Worm (Caenorhabditis elegans): ENCODE measurements around the gene Y69A2AR.28.

Y69A2AR.28 gene

DNA sequence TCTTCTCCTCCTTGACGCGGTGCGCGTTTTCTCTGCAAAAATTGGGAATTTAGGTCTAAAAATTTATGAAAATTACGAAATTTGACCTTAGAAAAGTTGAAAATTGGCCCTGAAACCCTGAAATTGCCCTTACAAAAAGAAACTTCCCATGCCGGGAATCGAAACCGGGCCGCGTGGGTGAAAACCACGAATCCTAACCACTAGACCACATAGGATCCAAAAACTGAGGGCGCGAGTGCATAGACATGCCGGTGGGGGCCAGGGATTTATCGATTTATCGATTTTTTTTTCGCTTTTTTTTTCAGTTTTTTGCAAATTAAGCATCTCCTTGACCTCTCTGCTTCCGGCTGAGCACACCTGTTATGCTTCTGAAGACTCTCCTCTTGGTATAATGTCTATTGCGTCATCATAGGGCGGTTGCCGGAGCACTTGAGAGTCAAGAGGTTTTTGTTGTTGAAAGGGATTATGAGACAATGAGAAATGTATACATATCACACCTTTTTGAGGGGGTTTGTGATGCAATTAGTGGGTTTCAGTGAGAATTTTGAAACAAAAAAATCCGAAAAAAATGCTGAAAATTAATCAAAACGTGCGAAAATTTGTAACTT lies 26.9 kb upstream of the Y69A2AR.28 start (continued):
- TF ChIP-seq che-1 (tag; optimal IDR thresholded peaks at IDR 0.05) (peak; percentile 61), pax-1 (tag; optimal IDR thresholded peaks at IDR 0.05) (no peak), pha-2 (tag; optimal IDR thresholded peaks at IDR 0.05) (peak; percentile 47), ceh-34 (tag; optimal IDR thresholded peaks at IDR 0.05) (peak; percentile 14), rnt-1 (tag; optimal IDR thresholded peaks at IDR 0.05) (peak; percentile 11), pag-3 (tag; optimal IDR thresholded peaks at IDR 0.05; ENCODE audit: borderline replicate concordance) (no peak), tbx-2 (tag; optimal IDR thresholded peaks at IDR 0.05) (peak; percentile 42), ets-4 (tag; optimal IDR thresholded peaks at IDR 0.05) (no peak), dmd-4 (tag; optimal IDR thresholded peaks at IDR 0.05; ENCODE audit: borderline replicate concordance) (no peak), madf-2 (tag; optimal IDR thresholded peaks at IDR 0.05) (no peak), ref-2 (tag; optimal IDR thresholded peaks at IDR 0.05) (peak; percentile 10), Y22D7AL.16 (tag; optimal IDR thresholded peaks at IDR 0.05) (peak; percentile 59), hlh-13 (GFP tag; optimal IDR thresholded peaks at IDR 0.05) (peak; percentile 56), ceh-45 (GFP tag; IDR thresholded peaks at IDR 0.05) (0 out of 2 replicates have a peak, but pooled peaks have one; percentile 43), gmeb-2 (tag; optimal IDR thresholded peaks at IDR 0.05) (peak; percentile 52)

DNA sequence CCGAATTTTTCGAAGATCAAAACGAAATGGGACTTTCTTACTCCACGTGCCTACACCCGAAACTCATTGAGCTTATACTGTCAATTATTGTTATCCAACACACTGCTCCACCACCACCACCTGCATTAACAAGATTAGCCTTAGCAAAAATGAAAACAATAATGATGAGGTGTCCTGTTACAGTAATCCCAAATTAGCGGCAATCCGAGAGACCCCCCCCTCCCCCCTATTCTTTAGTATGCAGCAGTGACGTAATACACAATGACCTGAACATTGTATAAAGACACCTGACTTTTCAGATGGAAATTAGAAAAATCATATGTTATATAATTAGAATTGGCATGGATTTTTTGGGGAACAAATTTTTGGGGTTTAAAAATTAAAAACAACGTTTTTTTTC lies 22.1 kb upstream of the Y69A2AR.28 start:
- TF ChIP-seq lim-6 (tag; optimal IDR thresholded peaks at IDR 0.05) (no peak), unc-86 (tag; optimal IDR thresholded peaks at IDR 0.05) (no peak), pat-9 (tag; optimal IDR thresholded peaks at IDR 0.05) (no peak), ceh-34 (tag; optimal IDR thresholded peaks at IDR 0.05) (no peak), pha-2 (tag; optimal IDR thresholded peaks at IDR 0.05) (no peak), C08G9.2 (tag; optimal IDR thresholded peaks at IDR 0.05) (no peak), ttx-3 (tag; optimal IDR thresholded peaks at IDR 0.05) (no peak), fkh-10 (GFP tag; optimal IDR thresholded peaks at IDR 0.05) (no peak), hlh-8 (tag; optimal IDR thresholded peaks at IDR 0.05) (no peak), ceh-24 (tag; optimal IDR thresholded peaks at IDR 0.05) (no peak), ceh-9 (tag; optimal IDR thresholded peaks at IDR 0.05) (no peak), pag-3 (tag; optimal IDR thresholded peaks at IDR 0.05; ENCODE audit: borderline replicate concordance) (no peak), che-1 (tag; optimal IDR thresholded peaks at IDR 0.05) (no peak), K02D7.2 (tag; optimal IDR thresholded peaks at IDR 0.05) (no peak)

DNA sequence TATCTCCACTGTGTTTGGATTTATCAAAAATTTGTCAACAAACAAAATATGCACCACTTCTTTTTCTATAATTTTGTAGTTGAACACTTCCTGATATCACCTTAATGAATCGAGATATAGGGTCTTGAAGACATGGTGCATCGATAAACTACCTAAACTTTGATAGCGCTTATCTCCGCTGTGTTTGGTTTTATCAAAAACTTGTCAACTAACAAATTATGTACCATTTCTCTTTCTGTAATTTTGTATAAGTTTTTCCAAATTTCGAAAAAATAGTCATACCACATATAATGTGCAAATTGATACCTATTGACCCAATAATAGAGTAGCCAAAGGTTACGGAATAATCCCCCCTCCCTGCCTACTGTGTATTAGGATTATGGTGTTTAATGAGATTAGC lies 17.3 kb upstream of the Y69A2AR.28 start:
- TF ChIP-seq C38D4.7 (GFP tag; optimal IDR thresholded peaks at IDR 0.05) (no peak), elt-2 (tag; optimal IDR thresholded peaks at IDR 0.05) (peak; percentile 68), ztf-16 (tag; optimal IDR thresholded peaks at IDR 0.05) (no peak)

DNA sequence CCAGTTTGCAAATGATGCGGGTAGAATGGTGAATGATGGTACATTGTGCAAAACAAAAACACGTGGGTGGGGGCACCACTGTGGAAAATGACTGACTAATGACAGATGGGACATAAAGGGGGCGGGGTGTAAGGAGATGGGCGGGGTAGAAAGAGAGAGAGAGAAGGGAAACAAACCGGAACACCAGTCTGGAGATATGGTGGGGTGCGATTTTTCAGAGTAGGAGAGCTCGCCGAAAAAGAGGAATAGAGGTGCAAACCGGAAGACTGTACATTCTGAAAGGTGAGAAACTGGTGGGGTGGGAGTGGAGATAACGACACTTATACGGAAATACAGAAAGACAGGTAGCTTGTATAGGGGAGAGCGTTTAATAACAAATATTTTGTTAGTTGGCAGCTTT lies 15.3 kb upstream of the Y69A2AR.28 start, which contains the start of gene ngn-1:
Gene ngn-1 (minus strand): TSS at position 101 of the 400 bp plus-strand sequence.
- TF ChIP-seq ttx-3 (tag; optimal IDR thresholded peaks at IDR 0.05) (no peak), tbx-7 (tag; optimal IDR thresholded peaks at IDR 0.05) (no peak), nhr-11 (tag; optimal IDR thresholded peaks at IDR 0.05) (no peak), pha-4 (tag; optimal IDR thresholded peaks at IDR 0.05) (no peak), elt-2 (tag; optimal IDR thresholded peaks at IDR 0.05) (no peak), che-1 (tag; optimal IDR thresholded peaks at IDR 0.05) (no peak)

DNA sequence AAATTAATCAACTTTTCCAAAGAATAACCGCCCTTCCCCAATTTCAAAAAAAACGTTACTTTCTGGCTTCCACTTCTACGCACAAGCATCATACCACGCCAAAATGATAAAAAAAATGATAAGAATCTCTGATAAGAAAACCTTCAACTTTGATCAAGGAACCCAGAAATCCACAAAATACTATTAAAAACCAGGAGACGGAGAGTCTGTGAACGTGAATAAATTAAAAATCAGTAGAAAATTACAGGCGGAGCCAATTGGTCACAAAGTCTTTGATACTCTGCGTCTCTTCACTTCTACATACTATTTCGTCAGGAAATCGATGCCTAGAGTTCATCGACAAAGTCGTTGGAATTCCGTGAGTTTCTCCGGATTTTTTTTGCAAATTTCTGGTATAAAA lies 5.8 kb upstream of the Y69A2AR.28 start, which contains the start of gene smf-3:
Gene smf-3 (plus strand): TSS at position 259 of the 400 bp plus-strand sequence.
- TF ChIP-seq madf-2 (tag; optimal IDR thresholded peaks at IDR 0.05): no peak
- TF ChIP-seq elt-2 (tag; optimal IDR thresholded peaks at IDR 0.05): peak; percentile 83

DNA sequence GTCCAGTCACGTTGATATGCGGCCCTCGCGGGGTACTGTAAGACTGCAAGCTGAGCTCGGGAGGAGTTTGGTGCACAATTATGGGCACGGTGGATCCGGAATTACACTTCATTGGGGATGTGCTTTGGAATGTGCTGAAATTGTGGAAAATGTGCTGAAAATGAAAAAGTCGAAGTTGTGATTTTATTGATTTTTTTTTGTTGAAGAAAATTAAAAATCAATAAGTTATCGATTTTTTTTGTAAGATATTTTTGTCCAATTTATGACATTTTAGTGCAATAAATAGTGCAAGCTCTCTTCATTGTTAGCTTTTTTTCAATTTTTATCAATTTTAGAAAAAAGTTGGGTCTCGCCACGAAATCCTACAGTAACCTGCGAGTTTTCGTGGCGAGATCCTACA lies 4.0 kb upstream of the Y69A2AR.28 start:
- TF ChIP-seq madf-2 (tag; optimal IDR thresholded peaks at IDR 0.05): no peak
- no peak for TF ChIP-seq rnt-1 (tag; optimal IDR thresholded peaks at IDR 0.05)
- no peak for TF ChIP-seq lim-6 (tag; optimal IDR thresholded peaks at IDR 0.05)
- TF ChIP-seq pat-9 (tag; optimal IDR thresholded peaks at IDR 0.05): no peak
- TF ChIP-seq fkh-10 (GFP tag; optimal IDR thresholded peaks at IDR 0.05): no peak
- TF ChIP-seq eyg-1 (tag; optimal IDR thresholded peaks at IDR 0.05): no peak
- TF ChIP-seq ref-2 (tag; optimal IDR thresholded peaks at IDR 0.05): no peak
- no peak for TF ChIP-seq sox-2 (GFP tag; IDR thresholded peaks at IDR 0.05)
- TF ChIP-seq npax-4 (tag; optimal IDR thresholded peaks at IDR 0.05): no peak
- TF ChIP-seq nhr-11 (tag; optimal IDR thresholded peaks at IDR 0.05): no peak
- TF ChIP-seq C08G9.2 (tag; optimal IDR thresholded peaks at IDR 0.05): no peak
- no peak for TF ChIP-seq ttx-3 (tag; optimal IDR thresholded peaks at IDR 0.05)
- TF ChIP-seq ceh-45 (GFP tag; IDR thresholded peaks at IDR 0.05): no peak
- TF ChIP-seq pax-1 (tag; optimal IDR thresholded peaks at IDR 0.05): no peak
- no peak for TF ChIP-seq nhr-232 (tag; optimal IDR thresholded peaks at IDR 0.05)
- no peak for TF ChIP-seq ceh-6 (GFP tag; optimal IDR thresholded peaks at IDR 0.05)
- no peak for TF ChIP-seq F13H6.1 (tag; optimal IDR thresholded peaks at IDR 0.05)
- TF ChIP-seq che-1 (tag; optimal IDR thresholded peaks at IDR 0.05): no peak

Measured in whole organism, late embryonic.